Worm (Caenorhabditis elegans) whole organism, L3 larva: Measurements from ENCODE around the gene F58B4.3.

Experiments used
- ama-1 ChIP-seq: fragments of 150-350 bp; optimal IDR thresholded peaks from 2 replicates; lab custom pipeline; 2018
- elt-2 ChIP-seq: sonication (generic microtip); optimal IDR thresholded peaks from 2 replicates; lab custom pipeline; 2016; ENCODE audit warnings: missing genetic modification reagents, mild to moderate bottlenecking, missing genetic modification characterization, missing compliant biosample characterization
- fos-1 ChIP-seq: fragments of 150-350 bp; optimal IDR thresholded peaks from 2 replicates; lab custom pipeline; 2014; ENCODE audit warnings: missing biosample characterization, missing genetic modification characterization
- nhr-76 ChIP-seq: fragments of 150-350 bp; sonication (generic microtip); optimal IDR thresholded peaks from 5 replicates; lab custom pipeline; 2014; ENCODE audit warnings: missing biosample characterization, missing genetic modification characterization
- skn-1 ChIP-seq: fragments of 150-350 bp; optimal IDR thresholded peaks from 2 replicates; lab custom pipeline; 2014; ENCODE audit warnings: missing biosample characterization, missing genetic modification characterization
- ztf-11 ChIP-seq: fragments of 150-350 bp; optimal IDR thresholded peaks from 2 replicates; lab custom pipeline; 2014; ENCODE audit warnings: missing biosample characterization, missing genetic modification characterization

- no peak for TF ChIP-seq elt-2 (tag; lab: Kevin White, UChicago)
- no peak for TF ChIP-seq ama-1
- TF ChIP-seq skn-1 (tag; lab: Kevin White, UChicago) = no peak
- TF ChIP-seq fos-1 (tag; lab: Kevin White, UChicago) = no peak
- TF ChIP-seq ztf-11 (tag; lab: Kevin White, UChicago) = no peak
- TF ChIP-seq nhr-76 (tag; lab: Kevin White, UChicago) = no peak
Measured at ce11 chrV:10966874-10967273, 37.3 kb downstream of the F58B4.3 start.
